Worm (Caenorhabditis elegans) whole organism, L2 larva: ENCODE results near the gene F58E6.4.
A peak's percentile ranks its signal among the peaks of the same experiment; 100 is the strongest.

ENCODE experiments used
- C34F6.9 ChIP-seq: fragments of 150-350 bp; optimal IDR thresholded peaks from 2 replicates; lab custom pipeline; 2014; ENCODE audit warnings: missing biosample characterization, missing genetic modification characterization
- F13H6.1 ChIP-seq: sonication (generic microtip); optimal IDR thresholded peaks from 2 replicates; lab custom pipeline; 2016; ENCODE audit warnings: missing genetic modification characterization, missing compliant biosample characterization
- R02D3.7 ChIP-seq: fragments of 150-350 bp; optimal IDR thresholded peaks from 2 replicates; lab custom pipeline; 2014; ENCODE audit warnings: missing biosample characterization, missing genetic modification characterization
- Y55F3AM.14 ChIP-seq: fragments of 200-800 bp; sonication (Bioruptor generic); optimal IDR thresholded peaks from 2 replicates; lab custom pipeline; 2018; ENCODE audit warnings: mild to moderate bottlenecking, missing genetic modification characterization, missing compliant biosample characterization
- ZK546.5 ChIP-seq: sonication (generic microtip); optimal IDR thresholded peaks from 2 replicates; lab custom pipeline; 2017; ENCODE audit warnings: missing biosample characterization, missing genetic modification characterization
- alr-1 ChIP-seq: fragments of 150-350 bp; optimal IDR thresholded peaks from 2 replicates; lab custom pipeline; 2014; ENCODE audit warnings: missing biosample characterization, missing genetic modification characterization
- aly-2 ChIP-seq: fragments of 150-350 bp; optimal IDR thresholded peaks from 2 replicates; lab custom pipeline; 2014; ENCODE audit warnings: missing biosample characterization, missing genetic modification characterization
- ama-1 ChIP-seq: fragments of 150-350 bp; optimal IDR thresholded peaks from 2 replicates; lab custom pipeline; 2018; ENCODE audit warnings: inconsistent platforms
- blmp-1 ChIP-seq: sonication (generic microtip); optimal IDR thresholded peaks from 2 replicates; lab custom pipeline; 2017; ENCODE audit warnings: missing genetic modification characterization, mild to moderate bottlenecking, missing compliant biosample characterization, antibody characterized with exemption, moderate library complexity; ENCODE audit not compliant: insufficient read depth
- ceh-16 ChIP-seq: fragments of 150-350 bp; optimal IDR thresholded peaks from 2 replicates; lab custom pipeline; 2014; ENCODE audit warnings: missing biosample characterization, missing genetic modification characterization
- ceh-82 ChIP-seq: fragments of 150-350 bp; optimal IDR thresholded peaks from 2 replicates; lab custom pipeline; 2014; ENCODE audit warnings: missing biosample characterization, missing genetic modification characterization
- crh-2 ChIP-seq: sonication (generic microtip); optimal IDR thresholded peaks from 2 replicates; lab custom pipeline; 2017; ENCODE audit warnings: missing biosample characterization, missing genetic modification characterization
- dmd-4 ChIP-seq: sonication (generic microtip); optimal IDR thresholded peaks from 2 replicates; lab custom pipeline; 2017; ENCODE audit warnings: missing biosample characterization, missing genetic modification characterization
- egl-27 ChIP-seq: sonication (generic microtip); optimal IDR thresholded peaks from 3 replicates; lab custom pipeline; 2017; ENCODE audit warnings: missing biosample characterization, missing genetic modification reagents, missing genetic modification characterization
- elt-1 ChIP-seq: fragments of 150-350 bp; optimal IDR thresholded peaks from 2 replicates; lab custom pipeline; 2014; ENCODE audit warnings: missing biosample characterization, missing genetic modification characterization
- elt-3 ChIP-seq: sonication (generic microtip); optimal IDR thresholded peaks from 2 replicates; lab custom pipeline; 2017; ENCODE audit warnings: missing biosample characterization, missing genetic modification characterization
- fos-1 ChIP-seq: fragments of 150-350 bp; optimal IDR thresholded peaks from 2 replicates; lab custom pipeline; 2014; ENCODE audit warnings: missing biosample characterization, missing genetic modification characterization
- gmeb-1 ChIP-seq: fragments of 150-350 bp; optimal IDR thresholded peaks from 2 replicates; lab custom pipeline; 2014; ENCODE audit warnings: missing biosample characterization, missing genetic modification characterization
- lin-11 ChIP-seq: fragments of 150-350 bp; sonication (generic microtip); optimal IDR thresholded peaks from 2 replicates; lab custom pipeline; 2014; ENCODE audit warnings: missing biosample characterization, missing genetic modification characterization, inconsistent platforms, mixed read lengths
- lin-13 ChIP-seq: fragments of 150-350 bp; optimal IDR thresholded peaks from 2 replicates; lab custom pipeline; 2014; ENCODE audit warnings: missing biosample characterization, missing genetic modification reagents, missing genetic modification characterization
- lin-39 ChIP-seq: fragments of 150-350 bp; optimal IDR thresholded peaks from 2 replicates; lab custom pipeline; 2014; ENCODE audit warnings: missing biosample characterization, missing genetic modification reagents, missing genetic modification characterization
- lsy-2 ChIP-seq, 2 experiments: fragments of 150-350 bp in 1 of 2; sonication (generic microtip) in 1 of 2; optimal IDR thresholded peaks; 2 replicates each; lab custom pipeline; 2014 to 2017; ENCODE audit warnings: missing biosample characterization in 2 of 2, missing genetic modification characterization in 2 of 2
- mab-5 ChIP-seq: fragments of 150-350 bp; optimal IDR thresholded peaks from 2 replicates; lab custom pipeline; 2014; ENCODE audit warnings: missing biosample characterization, missing genetic modification characterization
- mbf-1 ChIP-seq: sonication (generic microtip); optimal IDR thresholded peaks from 2 replicates; lab custom pipeline; 2017; ENCODE audit warnings: missing biosample characterization, missing genetic modification characterization
- mdl-1 ChIP-seq, 2 experiments: fragments of 150-350 bp in 1 of 2; sonication (generic microtip) in 1 of 2; optimal IDR thresholded peaks; 2 replicates each; lab custom pipeline; 2017; ENCODE audit warnings: missing biosample characterization in 2 of 2, missing genetic modification characterization in 2 of 2
- nhr-10 ChIP-seq: sonication (generic microtip); optimal IDR thresholded peaks from 2 replicates; lab custom pipeline; 2017; ENCODE audit warnings: missing biosample characterization, missing genetic modification characterization
- nhr-11 ChIP-seq: fragments of 150-350 bp; optimal IDR thresholded peaks from 2 replicates; lab custom pipeline; 2014; ENCODE audit warnings: missing biosample characterization, missing genetic modification characterization
- nhr-12 ChIP-seq: fragments of 150-350 bp; optimal IDR thresholded peaks from 2 replicates; lab custom pipeline; 2014; ENCODE audit warnings: missing biosample characterization, missing genetic modification characterization
- nhr-129 ChIP-seq: fragments of 150-350 bp; optimal IDR thresholded peaks from 2 replicates; lab custom pipeline; 2014; ENCODE audit warnings: missing biosample characterization, missing genetic modification characterization
- nhr-21 ChIP-seq: fragments of 150-350 bp; optimal IDR thresholded peaks from 2 replicates; lab custom pipeline; 2014; ENCODE audit warnings: missing biosample characterization, missing genetic modification characterization
- nhr-23 ChIP-seq: fragments of 150-350 bp; optimal IDR thresholded peaks from 2 replicates; lab custom pipeline; 2014; ENCODE audit warnings: missing biosample characterization, missing genetic modification reagents, missing genetic modification characterization
- nhr-237 ChIP-seq: fragments of 150-350 bp; optimal IDR thresholded peaks from 2 replicates; lab custom pipeline; 2014; ENCODE audit warnings: missing biosample characterization, missing genetic modification characterization
- nhr-25 ChIP-seq: fragments of 150-350 bp; sonication (generic microtip); optimal IDR thresholded peaks from 3 replicates; lab custom pipeline; 2014; ENCODE audit warnings: missing biosample characterization, missing genetic modification characterization
- nhr-6 ChIP-seq: fragments of 150-350 bp; optimal IDR thresholded peaks from 2 replicates; lab custom pipeline; 2014; ENCODE audit warnings: missing biosample characterization, missing genetic modification characterization
- nhr-77 ChIP-seq: fragments of 150-350 bp; optimal IDR thresholded peaks from 2 replicates; lab custom pipeline; 2014; ENCODE audit warnings: missing biosample characterization, missing genetic modification characterization
- peb-1 ChIP-seq: fragments of 150-350 bp; optimal IDR thresholded peaks from 2 replicates; lab custom pipeline; 2014; ENCODE audit warnings: missing biosample characterization, missing genetic modification characterization
- sem-4 ChIP-seq: fragments of 150-350 bp; optimal IDR thresholded peaks from 2 replicates; lab custom pipeline; 2014; ENCODE audit warnings: missing biosample characterization, missing genetic modification reagents, missing genetic modification characterization
- skn-1 ChIP-seq: sonication (generic microtip); optimal IDR thresholded peaks from 2 replicates; lab custom pipeline; 2017; ENCODE audit warnings: missing biosample characterization, missing genetic modification characterization
- sma-3 ChIP-seq: sonication (generic microtip); optimal IDR thresholded peaks from 2 replicates; lab custom pipeline; 2016; ENCODE audit warnings: missing genetic modification reagents, missing genetic modification characterization, missing compliant biosample characterization
- sma-9 ChIP-seq, 2 experiments: fragments of 150-350 bp in 1 of 2; sonication (generic microtip) in 1 of 2; optimal IDR thresholded peaks; 2 replicates each; lab custom pipeline; 2014 to 2016; ENCODE audit warnings: missing genetic modification characterization in 2 of 2, mild to moderate bottlenecking in 1 of 2, missing biosample characterization in 1 of 2, missing compliant biosample characterization in 1 of 2, missing genetic modification reagents in 1 of 2, moderate library complexity in 1 of 2
- snpc-4 ChIP-seq: fragments of 150-350 bp; optimal IDR thresholded peaks from 2 replicates; lab custom pipeline; 2014; ENCODE audit warnings: missing biosample characterization, missing genetic modification characterization
- unc-39 ChIP-seq: fragments of 150-350 bp; optimal IDR thresholded peaks from 2 replicates; lab custom pipeline; 2014; ENCODE audit warnings: missing biosample characterization, missing genetic modification characterization
- unc-55 ChIP-seq: fragments of 150-350 bp; sonication (generic microtip); optimal IDR thresholded peaks from 3 replicates; lab custom pipeline; 2014; ENCODE audit warnings: missing biosample characterization, missing genetic modification reagents, missing genetic modification characterization
- unc-62 ChIP-seq: fragments of 150-350 bp; optimal IDR thresholded peaks from 2 replicates; lab custom pipeline; 2014; ENCODE audit warnings: missing biosample characterization, missing genetic modification reagents, missing genetic modification characterization
- zag-1 ChIP-seq: fragments of 150-350 bp; optimal IDR thresholded peaks from 2 replicates; lab custom pipeline; 2014; ENCODE audit warnings: missing biosample characterization, missing genetic modification characterization
- ztf-1 ChIP-seq: fragments of 200-800 bp; sonication (Bioruptor generic); conservative IDR thresholded peaks from 2 replicates; pipeline ENCODE4 v1.3.6; 2022; ENCODE audit warnings: missing genetic modification characterization, missing compliant biosample characterization
- ztf-11 ChIP-seq: sonication (generic microtip); optimal IDR thresholded peaks from 2 replicates; lab custom pipeline; 2017; ENCODE audit warnings: missing biosample characterization, missing genetic modification characterization
- ztf-4 ChIP-seq: fragments of 150-350 bp; optimal IDR thresholded peaks from 2 replicates; lab custom pipeline; 2014; ENCODE audit warnings: missing biosample characterization, missing genetic modification characterization

Gene F58E6.4

ce11 chrV:9791332-9791731 lies 41.1 kb upstream of the F58E6.4 start, which contains the start of gene lipl-2:
Gene lipl-2, plus strand, starts transcription at chrV:9791567.
- TF ChIP-seq sma-9 (GFP tag; optimal IDR thresholded peaks at IDR 0.05; lab: Kevin White, UChicago): peak; percentile 31
- TF ChIP-seq sma-9 (tag; optimal IDR thresholded peaks at IDR 0.05; lab: Kevin White, UChicago): no peak
- TF ChIP-seq ama-1: no peak
- peak; percentile 25 for TF ChIP-seq crh-2 (tag; lab: Kevin White, UChicago)
- TF ChIP-seq unc-55: no peak
- TF ChIP-seq fos-1: peak; percentile 26

DNA sequence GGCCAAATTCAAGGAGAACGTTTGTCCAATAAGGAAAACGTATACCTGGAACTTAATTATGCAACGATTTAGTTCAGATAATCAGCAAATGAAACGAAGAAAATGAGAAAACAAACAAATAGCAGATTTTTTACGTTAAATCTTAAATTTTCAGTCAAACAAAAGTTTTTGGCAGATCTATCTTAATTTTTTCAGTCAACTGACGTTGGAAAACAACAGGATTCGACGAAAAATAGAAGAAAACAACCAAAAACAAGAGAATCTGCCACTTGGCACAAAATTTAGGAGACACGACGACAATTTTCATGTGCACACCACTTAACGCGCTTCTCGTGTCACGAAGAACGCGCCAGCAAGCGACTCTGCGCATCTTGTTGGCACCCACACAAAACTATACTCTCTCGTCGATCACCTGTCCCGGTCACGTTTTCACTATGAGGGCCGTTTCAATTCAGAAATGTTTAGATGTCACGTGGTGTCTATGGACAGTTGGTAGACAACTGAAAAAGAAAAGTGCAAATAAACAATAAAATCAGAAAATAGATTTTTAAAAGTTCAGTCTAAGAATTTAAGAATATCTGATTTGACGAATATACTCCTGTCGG lies 39.6 kb upstream of the F58E6.4 start, which contains the start of gene ztf-7:
ztf-7 (minus strand) TSS at position 51 of the 605 bp plus-strand sequence.
- TF ChIP-seq nhr-12 (tag; lab: Kevin White, UChicago): no peak
- no peak for TF ChIP-seq elt-1 (tag; lab: Kevin White, UChicago)
- TF ChIP-seq skn-1 (tag; lab: Kevin White, UChicago): peak; percentile 72
- TF ChIP-seq elt-3: no peak
- no peak for TF ChIP-seq nhr-10 (tag; lab: Kevin White, UChicago)
- TF ChIP-seq ztf-1 (GFP tag; lab: Robert Waterston, UW): no peak
- TF ChIP-seq ztf-4: peak; percentile 91
- TF ChIP-seq sma-9 (GFP tag; optimal IDR thresholded peaks at IDR 0.05; lab: Kevin White, UChicago): peak; percentile 97
- TF ChIP-seq sma-9 (tag; optimal IDR thresholded peaks at IDR 0.05; lab: Kevin White, UChicago): no peak
- TF ChIP-seq unc-55: peak; percentile 83
- TF ChIP-seq alr-1: no peak
- no peak for TF ChIP-seq mbf-1 (tag; lab: Kevin White, UChicago)
- peak; percentile 92 for TF ChIP-seq sem-4
- TF ChIP-seq C34F6.9: peak; percentile 99
- TF ChIP-seq F13H6.1 (tag; lab: Kevin White, UChicago): peak; percentile 96
- TF ChIP-seq aly-2 (tag; lab: Kevin White, UChicago): no peak
- TF ChIP-seq ceh-16: peak; percentile 39
- peak; percentile 98 for TF ChIP-seq sma-3 (GFP tag; lab: Kevin White, UChicago)
- peak; percentile 83 for TF ChIP-seq lin-13 (GFP tag; lab: Kevin White, UChicago)
- TF ChIP-seq lsy-2 (tag; optimal IDR thresholded peaks at IDR 0.05; lab: Kevin White, UChicago): peak; percentile 85 to 97
- peak; percentile 79 to 95 for TF ChIP-seq mdl-1 (tag; optimal IDR thresholded peaks at IDR 0.05; lab: Kevin White, UChicago)
- peak; percentile 88 for TF ChIP-seq fos-1
- TF ChIP-seq ama-1: peak; percentile 63
- TF ChIP-seq nhr-23 (tag; lab: Kevin White, UChicago): no peak
- TF ChIP-seq mab-5 (tag; lab: Kevin White, UChicago): peak; percentile 92
- TF ChIP-seq R02D3.7 (tag; lab: Kevin White, UChicago): peak; percentile 32
- peak; percentile 97 for TF ChIP-seq nhr-21 (tag; lab: Kevin White, UChicago)
- peak; percentile 91 for TF ChIP-seq nhr-6 (tag; lab: Kevin White, UChicago)
- TF ChIP-seq gmeb-1 (tag; lab: Kevin White, UChicago): peak; percentile 92
- peak; percentile 95 for TF ChIP-seq lin-11 (tag; lab: Kevin White, UChicago)
- peak; percentile 84 for TF ChIP-seq blmp-1
- TF ChIP-seq nhr-77 (tag; lab: Kevin White, UChicago): no peak
- TF ChIP-seq dmd-4 (tag; lab: Kevin White, UChicago): peak; percentile 51
- peak; percentile 87 for TF ChIP-seq snpc-4 (tag; lab: Kevin White, UChicago)
- peak; percentile 71 for TF ChIP-seq unc-62 (GFP tag; lab: Kevin White, UChicago)
- TF ChIP-seq lin-39 (tag; lab: Kevin White, UChicago): no peak
- TF ChIP-seq egl-27 (tag; lab: Kevin White, UChicago): peak; percentile 82
- peak; percentile 86 for TF ChIP-seq Y55F3AM.14
- TF ChIP-seq nhr-237 (tag; lab: Kevin White, UChicago): peak; percentile 38
- TF ChIP-seq nhr-11 (tag; lab: Kevin White, UChicago): no peak
- TF ChIP-seq unc-39 (tag; lab: Kevin White, UChicago): no peak
- peak; percentile 97 for TF ChIP-seq crh-2 (tag; lab: Kevin White, UChicago)
- peak; percentile 58 for TF ChIP-seq zag-1 (tag; lab: Kevin White, UChicago)
- TF ChIP-seq ztf-11 (tag; lab: Kevin White, UChicago): no peak
- TF ChIP-seq ZK546.5 (tag; lab: Kevin White, UChicago): no peak
- TF ChIP-seq ceh-82 (tag; lab: Kevin White, UChicago): no peak
- TF ChIP-seq peb-1 (tag; lab: Kevin White, UChicago): no peak
- peak; percentile 94 for TF ChIP-seq nhr-129 (tag; lab: Kevin White, UChicago)
- TF ChIP-seq nhr-25 (tag; lab: Kevin White, UChicago): peak; percentile 98
